Worm (Caenorhabditis elegans): ENCODE data around the gene srw-21.

The srw-21 gene

ce11 chrV:15471029-15471428, 16.8 kb upstream of the srw-21 start, which contains the start of gene dpf-1:
dpf-1 (plus strand) TSS chrV:15471329.
- TF ChIP-seq flt-1 (GFP tag; IDR thresholded peaks at IDR 0.05) (no peak), tbx-37 (GFP tag; conservative IDR thresholded peaks at IDR 0.05) (no peak), hnd-1 (tag; optimal IDR thresholded peaks at IDR 0.05) (no peak), hmbx-1 (tag; optimal IDR thresholded peaks at IDR 0.05) (no peak), aly-1 (tag; optimal IDR thresholded peaks at IDR 0.05) (no peak), ama-1 (optimal IDR thresholded peaks at IDR 0.05) (no peak), scrt-1 (GFP tag; IDR thresholded peaks at IDR 0.05) (no peak), sea-1 (GFP tag; conservative IDR thresholded peaks at IDR 0.05) (no peak), hmg-4 (GFP tag; optimal IDR thresholded peaks at IDR 0.05) (no peak), ets-7 (tag; optimal IDR thresholded peaks at IDR 0.05) (no peak), F13C5.2 (tag; optimal IDR thresholded peaks at IDR 0.05) (no peak), ceh-13 (GFP tag; optimal IDR thresholded peaks at IDR 0.05) (no peak), tbx-11 (GFP tag; IDR thresholded peaks at IDR 0.05) (no peak), pes-1 (GFP tag; IDR thresholded peaks at IDR 0.05) (no peak)

- TF ChIP-seq tra-4 (tag; optimal IDR thresholded peaks at IDR 0.05) = no peak
- TF ChIP-seq tbx-11 (GFP tag; IDR thresholded peaks at IDR 0.05) = no peak
Measured at ce11 chrV:15478597-15478996, 9.3 kb upstream of the srw-21 start, which contains the start of gene C06B8.2. C06B8.2 (minus strand) TSS chrV:15478749.

- no peak for TF ChIP-seq B0310.2 (tag; optimal IDR thresholded peaks at IDR 0.05)
- TF ChIP-seq F13C5.2 (tag; optimal IDR thresholded peaks at IDR 0.05) = no peak
- no peak for TF ChIP-seq hmg-4 (GFP tag; optimal IDR thresholded peaks at IDR 0.05)
- TF ChIP-seq tbx-37 (GFP tag; conservative IDR thresholded peaks at IDR 0.05) = no peak
- no peak for TF ChIP-seq ama-1 (optimal IDR thresholded peaks at IDR 0.05)
- TF ChIP-seq pes-1 (GFP tag; IDR thresholded peaks at IDR 0.05) = no peak
- TF ChIP-seq ceh-36 (tag; optimal IDR thresholded peaks at IDR 0.05) = no peak
- TF ChIP-seq ets-7 (tag; optimal IDR thresholded peaks at IDR 0.05) = no peak
Measured at ce11 chrV:15479107-15479506, 8.8 kb upstream of the srw-21 start.

- no peak for TF ChIP-seq hnd-1 (tag; optimal IDR thresholded peaks at IDR 0.05)
- TF ChIP-seq aly-1 (tag; optimal IDR thresholded peaks at IDR 0.05) = no peak
- no peak for TF ChIP-seq sea-1 (GFP tag; conservative IDR thresholded peaks at IDR 0.05)
- TF ChIP-seq ama-1 (optimal IDR thresholded peaks at IDR 0.05) = no peak
- no peak for TF ChIP-seq tbx-11 (GFP tag; IDR thresholded peaks at IDR 0.05)
Measured at ce11 chrV:15479825-15480224, 8.0 kb upstream of the srw-21 start.

ce11 chrV:15480505-15481075, 7.3 kb upstream of the srw-21 start:
- no peak for TF ChIP-seq ets-7 (tag; optimal IDR thresholded peaks at IDR 0.05)
- TF ChIP-seq hmg-4 (GFP tag; optimal IDR thresholded peaks at IDR 0.05) = no peak
- no peak for TF ChIP-seq tbx-11 (GFP tag; IDR thresholded peaks at IDR 0.05)
- no peak for TF ChIP-seq hmbx-1 (tag; optimal IDR thresholded peaks at IDR 0.05)
- no peak for TF ChIP-seq F13C5.2 (tag; optimal IDR thresholded peaks at IDR 0.05)
- TF ChIP-seq pes-1 (GFP tag; IDR thresholded peaks at IDR 0.05) = no peak
- no peak for TF ChIP-seq aly-1 (tag; optimal IDR thresholded peaks at IDR 0.05)
- TF ChIP-seq tbx-37 (GFP tag; conservative IDR thresholded peaks at IDR 0.05) = no peak
- TF ChIP-seq sea-1 (GFP tag; conservative IDR thresholded peaks at IDR 0.05) = no peak
- TF ChIP-seq ceh-36 (tag; optimal IDR thresholded peaks at IDR 0.05) = no peak
- no peak for TF ChIP-seq ama-1 (optimal IDR thresholded peaks at IDR 0.05)
- no peak for TF ChIP-seq flt-1 (GFP tag; IDR thresholded peaks at IDR 0.05)
- no peak for TF ChIP-seq tra-4 (tag; optimal IDR thresholded peaks at IDR 0.05)
- TF ChIP-seq hnd-1 (tag; optimal IDR thresholded peaks at IDR 0.05) = no peak
- no peak for TF ChIP-seq scrt-1 (GFP tag; IDR thresholded peaks at IDR 0.05)
- TF ChIP-seq B0310.2 (tag; optimal IDR thresholded peaks at IDR 0.05) = no peak
- no peak for TF ChIP-seq ceh-13 (GFP tag; optimal IDR thresholded peaks at IDR 0.05)

- TF ChIP-seq B0310.2 (tag; optimal IDR thresholded peaks at IDR 0.05) (no peak), scrt-1 (GFP tag; IDR thresholded peaks at IDR 0.05) (no peak), ets-7 (tag; optimal IDR thresholded peaks at IDR 0.05) (no peak), ama-1 (optimal IDR thresholded peaks at IDR 0.05) (no peak), flt-1 (GFP tag; IDR thresholded peaks at IDR 0.05) (no peak), tra-4 (tag; optimal IDR thresholded peaks at IDR 0.05) (no peak), hnd-1 (tag; optimal IDR thresholded peaks at IDR 0.05) (no peak), aly-1 (tag; optimal IDR thresholded peaks at IDR 0.05) (no peak), hmg-4 (GFP tag; optimal IDR thresholded peaks at IDR 0.05) (no peak)
Measured at ce11 chrV:15481374-15481773, 6.5 kb upstream of the srw-21 start, which contains the start of gene nhr-150. nhr-150 (minus strand) TSS chrV:15481465.

ce11 chrV:15483563-15483962, 4.3 kb upstream of the srw-21 start:
- TF ChIP-seq scrt-1 (GFP tag; IDR thresholded peaks at IDR 0.05) (no peak), hmg-4 (GFP tag; optimal IDR thresholded peaks at IDR 0.05) (no peak), tbx-37 (GFP tag; conservative IDR thresholded peaks at IDR 0.05) (no peak), ama-1 (optimal IDR thresholded peaks at IDR 0.05) (no peak), aly-1 (tag; optimal IDR thresholded peaks at IDR 0.05) (no peak), tbx-11 (GFP tag; IDR thresholded peaks at IDR 0.05) (no peak)

ce11 chrV:15484537-15484936, 3.3 kb upstream of the srw-21 start, which contains the start of gene C06B8.3:
C06B8.3 (minus strand) TSS chrV:15484637.
- no peak for TF ChIP-seq flt-1 (GFP tag; IDR thresholded peaks at IDR 0.05)
- TF ChIP-seq scrt-1 (GFP tag; IDR thresholded peaks at IDR 0.05) = no peak
- no peak for TF ChIP-seq aly-1 (tag; optimal IDR thresholded peaks at IDR 0.05)
- TF ChIP-seq hmbx-1 (tag; optimal IDR thresholded peaks at IDR 0.05) = no peak
- no peak for TF ChIP-seq tbx-11 (GFP tag; IDR thresholded peaks at IDR 0.05)
- TF ChIP-seq B0310.2 (tag; optimal IDR thresholded peaks at IDR 0.05) = no peak
- no peak for TF ChIP-seq ets-7 (tag; optimal IDR thresholded peaks at IDR 0.05)
- TF ChIP-seq hmg-4 (GFP tag; optimal IDR thresholded peaks at IDR 0.05) = no peak
- no peak for TF ChIP-seq hnd-1 (tag; optimal IDR thresholded peaks at IDR 0.05)
- no peak for TF ChIP-seq tbx-37 (GFP tag; conservative IDR thresholded peaks at IDR 0.05)
- no peak for TF ChIP-seq pes-1 (GFP tag; IDR thresholded peaks at IDR 0.05)
- TF ChIP-seq tra-4 (tag; optimal IDR thresholded peaks at IDR 0.05) = no peak
- TF ChIP-seq ama-1 (optimal IDR thresholded peaks at IDR 0.05) = no peak
- no peak for TF ChIP-seq ceh-13 (GFP tag; optimal IDR thresholded peaks at IDR 0.05)
- no peak for TF ChIP-seq ceh-36 (tag; optimal IDR thresholded peaks at IDR 0.05)
- no peak for TF ChIP-seq sea-1 (GFP tag; conservative IDR thresholded peaks at IDR 0.05)
- TF ChIP-seq F13C5.2 (tag; optimal IDR thresholded peaks at IDR 0.05) = no peak
